Fruit fly (Drosophila melanogaster) whole organism, embryonic: ENCODE measurements around the gene CG32857.

Experiments
- Atf-2 ChIP-seq: fragments of 200-800 bp; sonication (Bioruptor generic); optimal IDR thresholded peaks from 2 replicates; lab custom pipeline; 2016; ENCODE audit warnings: missing biosample characterization, missing genetic modification characterization
- BEAF-32 ChIP-seq: fragments of 200-800 bp; sonication (Bioruptor generic); optimal IDR thresholded peaks from 3 replicates; lab custom pipeline; 2017; ENCODE audit warnings: missing biosample characterization, missing genetic modification characterization, mild to moderate bottlenecking, moderate library complexity, missing genetic modification reagents
- C15 ChIP-seq: fragments of 200-800 bp; sonication (Bioruptor generic); IDR thresholded peaks from 3 replicates; pipeline ENCODE4 v1.3.6; 2022; ENCODE audit warnings: missing biosample characterization, missing genetic modification characterization
- CG10267 ChIP-seq: fragments of 200-800 bp; sonication (Bioruptor generic); optimal IDR thresholded peaks from 2 replicates; lab custom pipeline; 2018; ENCODE audit warnings: missing biosample characterization, mild to moderate bottlenecking, missing genetic modification characterization, moderate library complexity
- CG10543 ChIP-seq: fragments of 200-800 bp; sonication (Bioruptor generic); optimal IDR thresholded peaks from 3 replicates; lab custom pipeline; 2017; ENCODE audit warnings: missing biosample characterization, mild to moderate bottlenecking, missing genetic modification characterization, moderate library complexity
- CG10565 ChIP-seq: fragments of 200-800 bp; sonication (Bioruptor generic); optimal IDR thresholded peaks from 3 replicates; lab custom pipeline; 2016; ENCODE audit warnings: missing biosample characterization, mild to moderate bottlenecking, missing genetic modification characterization
- CG10979 ChIP-seq: fragments of 200-800 bp; sonication (Bioruptor generic); optimal IDR thresholded peaks from 2 replicates; lab custom pipeline; 2018; ENCODE audit warnings: missing biosample characterization, mild to moderate bottlenecking, missing genetic modification characterization, moderate library complexity
- CG12299 ChIP-seq: fragments of 200-800 bp; sonication (Bioruptor generic); optimal IDR thresholded peaks from 2 replicates; lab custom pipeline; 2018; ENCODE audit warnings: missing biosample characterization, mild to moderate bottlenecking, missing genetic modification characterization
- CG13287 ChIP-seq: fragments of 200-800 bp; sonication (Bioruptor generic); IDR thresholded peaks from 2 replicates; pipeline ENCODE4 v1.3.6; 2022; ENCODE audit warnings: missing biosample characterization, missing genetic modification characterization; ENCODE audit not compliant: partially characterized antibody
- CG13775 ChIP-seq: fragments of 200-800 bp; sonication (Bioruptor generic); optimal IDR thresholded peaks from 3 replicates; lab custom pipeline; 2017; ENCODE audit warnings: missing biosample characterization, mild to moderate bottlenecking, missing genetic modification characterization
- CG15514 ChIP-seq: fragments of 200-800 bp; sonication (Bioruptor generic); optimal IDR thresholded peaks from 3 replicates; lab custom pipeline; 2017; ENCODE audit warnings: missing biosample characterization, missing genetic modification characterization, mild to moderate bottlenecking, moderate library complexity, missing genetic modification reagents
- CG16813 ChIP-seq: fragments of 200-800 bp; sonication (Bioruptor generic); IDR thresholded peaks from 3 replicates; pipeline ENCODE4 v1.3.6; 2022; ENCODE audit warnings: missing biosample characterization, missing genetic modification characterization; ENCODE audit not compliant: partially characterized antibody
- CG17359 ChIP-seq: fragments of 200-800 bp; sonication (Bioruptor generic); optimal IDR thresholded peaks from 3 replicates; lab custom pipeline; 2018; ENCODE audit warnings: missing biosample characterization, mild to moderate bottlenecking, missing genetic modification characterization, moderate library complexity
- CG17361 ChIP-seq: fragments of 200-800 bp; sonication (Bioruptor generic); IDR thresholded peaks from 3 replicates; pipeline ENCODE4 v1.3.6; 2022; ENCODE audit warnings: missing biosample characterization, missing genetic modification characterization
- CG18011 ChIP-seq: fragments of 200-800 bp; sonication (Bioruptor generic); optimal IDR thresholded peaks from 2 replicates; lab custom pipeline; 2017; ENCODE audit warnings: missing biosample characterization, missing genetic modification characterization, mild to moderate bottlenecking, moderate library complexity, missing genotype
- CG2199 ChIP-seq: fragments of 200-800 bp; sonication (Bioruptor generic); IDR thresholded peaks from 3 replicates; pipeline ENCODE4 v1.3.6; 2022; ENCODE audit warnings: missing biosample characterization, missing genetic modification characterization
- CG2889 ChIP-seq: fragments of 200-800 bp; sonication (Bioruptor generic); IDR thresholded peaks from 3 replicates; pipeline ENCODE4 v1.3.6; 2022; ENCODE audit warnings: missing biosample characterization, missing genetic modification characterization
- CG31388 ChIP-seq: fragments of 200-800 bp; sonication (Bioruptor generic); optimal IDR thresholded peaks from 2 replicates; lab custom pipeline; 2016; ENCODE audit warnings: missing biosample characterization, missing genetic modification characterization
- CG3726 ChIP-seq: fragments of 200-800 bp; sonication (Bioruptor generic); IDR thresholded peaks from 3 replicates; pipeline ENCODE4, ENCODE4 v1.3.6; 2022; ENCODE audit warnings: missing biosample characterization, missing genetic modification characterization
- CG6654 ChIP-seq: fragments of 200-800 bp; sonication (Bioruptor generic); optimal IDR thresholded peaks from 2 replicates; lab custom pipeline; 2017; ENCODE audit warnings: missing biosample characterization, mild to moderate bottlenecking, missing genetic modification characterization
- CG9797 ChIP-seq: fragments of 200-800 bp; sonication (Bioruptor generic); optimal IDR thresholded peaks from 3 replicates; lab custom pipeline; 2018; ENCODE audit warnings: missing biosample characterization, mild to moderate bottlenecking, missing genetic modification characterization
- CG9817 ChIP-seq: fragments of 200-800 bp; sonication (Bioruptor generic); optimal IDR thresholded peaks from 2 replicates; lab custom pipeline; 2018; ENCODE audit warnings: missing biosample characterization, mild to moderate bottlenecking, missing genetic modification characterization, moderate library complexity
- CG9876 ChIP-seq: fragments of 200-800 bp; sonication (Bioruptor generic); optimal IDR thresholded peaks from 2 replicates; lab custom pipeline; 2016; ENCODE audit warnings: missing biosample characterization, missing genetic modification characterization
- CrebB ChIP-seq: fragments of 200-800 bp; sonication (Bioruptor generic); optimal IDR thresholded peaks from 3 replicates; lab custom pipeline; 2018; ENCODE audit warnings: missing biosample characterization, mild to moderate bottlenecking, missing genetic modification characterization
- D19B ChIP-seq: fragments of 200-800 bp; sonication (Bioruptor generic); optimal IDR thresholded peaks from 2 replicates; lab custom pipeline; 2017; ENCODE audit warnings: missing biosample characterization, mild to moderate bottlenecking, missing genetic modification characterization
- Dref ChIP-seq: fragments of 200-800 bp; sonication (Bioruptor generic); IDR thresholded peaks from 2 replicates; pipeline ENCODE4 v1.3.6; 2022; ENCODE audit warnings: missing biosample characterization, missing genetic modification characterization
- E2f2 ChIP-seq: fragments of 200-800 bp; sonication (Bioruptor generic); IDR thresholded peaks from 2 replicates; pipeline ENCODE4 v1.3.6; 2022; ENCODE audit warnings: missing biosample characterization, missing genetic modification characterization
- Ets65A ChIP-seq: fragments of 200-800 bp; sonication (Bioruptor generic); peaks from one replicate; lab custom pipeline; 2016; ENCODE audit warnings: missing biosample characterization, missing genetic modification characterization
- Fer1 ChIP-seq: fragments of 200-800 bp; sonication (Bioruptor generic); optimal IDR thresholded peaks from 2 replicates; lab custom pipeline; 2017; ENCODE audit warnings: missing biosample characterization, mild to moderate bottlenecking, missing genetic modification characterization
- HLH54F ChIP-seq: fragments of 200-800 bp; sonication (Bioruptor generic); optimal IDR thresholded peaks from 3 replicates; lab custom pipeline; 2016; ENCODE audit warnings: missing biosample characterization, missing genetic modification characterization
- Pdp1 ChIP-seq, 2 experiments: fragments of 200-800 bp; sonication (Bioruptor generic); optimal IDR thresholded peaks; 3 replicates each; lab custom pipeline; 2016; ENCODE audit warnings: missing biosample characterization in 2 of 2, missing genetic modification characterization in 2 of 2, mild to moderate bottlenecking in 1 of 2, moderate library complexity in 1 of 2
- Scr ChIP-seq: fragments of 200-800 bp; sonication (Bioruptor generic); IDR thresholded peaks from 2 replicates; pipeline ENCODE4 v1.3.6; 2022; ENCODE audit warnings: missing biosample characterization, missing genetic modification characterization; ENCODE audit not compliant: partially characterized antibody
- Six4 ChIP-seq: fragments of 200-800 bp; sonication (Bioruptor generic); optimal IDR thresholded peaks from 2 replicates; lab custom pipeline; 2016; ENCODE audit warnings: missing biosample characterization, missing genetic modification characterization
- Sox102F ChIP-seq: fragments of 200-800 bp; sonication (Bioruptor generic); optimal IDR thresholded peaks from 2 replicates; lab custom pipeline; 2018; ENCODE audit warnings: missing biosample characterization, mild to moderate bottlenecking, missing genetic modification characterization, moderate library complexity
- Spps ChIP-seq: fragments of 200-800 bp; sonication (Bioruptor generic); optimal IDR thresholded peaks from 2 replicates; lab custom pipeline; 2018; ENCODE audit warnings: missing biosample characterization, mild to moderate bottlenecking, missing genetic modification characterization
- bbx ChIP-seq: fragments of 200-800 bp; sonication (Bioruptor generic); IDR thresholded peaks from 2 replicates; pipeline ENCODE4 v1.3.6; 2022; ENCODE audit warnings: missing biosample characterization, missing genetic modification characterization; ENCODE audit not compliant: partially characterized antibody
- bowl ChIP-seq: fragments of 200-800 bp; sonication (Bioruptor generic); IDR thresholded peaks from 2 replicates; pipeline ENCODE4 v1.3.6; 2022; ENCODE audit warnings: missing biosample characterization, missing genetic modification characterization
- cato ChIP-seq: fragments of 200-800 bp; sonication (Bioruptor generic); optimal IDR thresholded peaks from 2 replicates; lab custom pipeline; 2016; ENCODE audit warnings: missing biosample characterization, missing genetic modification characterization, borderline replicate concordance
- croc ChIP-seq: fragments of 200-800 bp; sonication (Bioruptor generic); conservative IDR thresholded peaks from 3 replicates; pipeline ENCODE4 v1.3.6; 2022; ENCODE audit warnings: missing biosample characterization, missing genetic modification characterization
- dan ChIP-seq: fragments of 200-800 bp; sonication (Bioruptor generic); IDR thresholded peaks from 2 replicates; pipeline ENCODE4 v1.3.6; 2022; ENCODE audit warnings: missing biosample characterization, missing genetic modification characterization
- ewg ChIP-seq: fragments of 200-800 bp; sonication (Bioruptor generic); optimal IDR thresholded peaks from 3 replicates; lab custom pipeline; 2017; ENCODE audit warnings: mild to moderate bottlenecking, missing biosample characterization, missing genetic modification reagents, missing genetic modification characterization
- her ChIP-seq: fragments of 200-800 bp; sonication (Bioruptor generic); optimal IDR thresholded peaks from 2 replicates; lab custom pipeline; 2016; ENCODE audit warnings: missing biosample characterization, missing genetic modification characterization
- kah ChIP-seq: fragments of 200-800 bp; sonication (Bioruptor generic); optimal IDR thresholded peaks from 2 replicates; lab custom pipeline; 2018; ENCODE audit warnings: missing biosample characterization, mild to moderate bottlenecking, missing genetic modification characterization
- ken ChIP-seq: fragments of 200-800 bp; sonication (Bioruptor generic); IDR thresholded peaks from 3 replicates; pipeline ENCODE4 v1.3.6; 2022; ENCODE audit warnings: missing biosample characterization, missing genetic modification characterization
- mld ChIP-seq: fragments of 200-800 bp; sonication (Bioruptor generic); IDR thresholded peaks from 3 replicates; pipeline ENCODE4 v1.3.6; 2022; ENCODE audit warnings: missing biosample characterization, missing genetic modification characterization; ENCODE audit not compliant: partially characterized antibody
- pfk ChIP-seq: fragments of 200-800 bp; sonication (Bioruptor generic); optimal IDR thresholded peaks from 2 replicates; lab custom pipeline; 2018; ENCODE audit warnings: missing biosample characterization, mild to moderate bottlenecking, missing genetic modification characterization, moderate library complexity
- pita ChIP-seq: fragments of 200-800 bp; sonication (Bioruptor generic); optimal IDR thresholded peaks from 2 replicates; lab custom pipeline; 2017; ENCODE audit warnings: missing biosample characterization, mild to moderate bottlenecking, missing genetic modification characterization
- psq ChIP-seq: fragments of 200-800 bp; sonication (Bioruptor generic); optimal IDR thresholded peaks from 2 replicates; lab custom pipeline; 2017; ENCODE audit warnings: missing biosample characterization, missing genetic modification characterization
- tap ChIP-seq: fragments of 200-800 bp; optimal IDR thresholded peaks from 3 replicates; lab custom pipeline; 2019; ENCODE audit warnings: missing biosample characterization, mild to moderate bottlenecking, missing genetic modification characterization, moderate library complexity
- tna ChIP-seq: fragments of 200-800 bp; sonication (Bioruptor generic); IDR thresholded peaks from 2 replicates; pipeline ENCODE4 v1.3.6; 2022; ENCODE audit warnings: missing biosample characterization, missing genetic modification characterization; ENCODE audit not compliant: partially characterized antibody

CG32857 gene

dm6 chrX:21605514-21605913 is 11.9 kb downstream of the CG32857 start (continued):
- TF ChIP-seq CG10979 (tag; lab: Kevin White, UChicago) = no peak
- TF ChIP-seq CG9876 = no peak
- TF ChIP-seq Pdp1 (GFP tag; optimal IDR thresholded peaks at IDR 0.05; lab: Kevin White, UChicago) = peak in 1 of 2 experiments; percentile 96
- 0 out of 2 replicates have a peak, but pooled peaks have one; percentile 20 for TF ChIP-seq E2f2 (GFP tag; lab: Robert Waterston, UW)
- TF ChIP-seq CrebB (tag; lab: Kevin White, UChicago) = no peak
- TF ChIP-seq CG13287 (GFP tag; lab: Robert Waterston, UW) = peak; percentile 38; the same call in 1 of the 2 replicates
- TF ChIP-seq CG10267 (tag; lab: Kevin White, UChicago) = no peak
- no peak for TF ChIP-seq ken (GFP tag; lab: Robert Waterston, UW)
- TF ChIP-seq bowl (GFP tag; lab: Robert Waterston, UW) = no peak
- TF ChIP-seq tna (GFP tag; lab: Robert Waterston, UW) = peak; percentile 61
- no peak for TF ChIP-seq Sox102F (GFP tag; lab: Kevin White, UChicago)
- peak; percentile 9 for TF ChIP-seq CG15514 (GFP tag; lab: Kevin White, UChicago)
- TF ChIP-seq CG9797 = no peak
- TF ChIP-seq pita = peak; percentile 60
- no peak for TF ChIP-seq kah (GFP tag; lab: Kevin White, UChicago)
- no peak for TF ChIP-seq cato (GFP tag; lab: Kevin White, UChicago)
- 0 out of 3 replicates have a peak, but pooled peaks have one; percentile 14 for TF ChIP-seq CG17361 (GFP tag; lab: Robert Waterston, UW)
- no peak for TF ChIP-seq CG12299
- no peak for TF ChIP-seq CG10543 (GFP tag; lab: Kevin White, UChicago)
- 0 out of 2 replicates have a peak, but pooled peaks have one; percentile 16 for TF ChIP-seq Scr (GFP tag; lab: Robert Waterston, UW)
- TF ChIP-seq CG10565 (GFP tag; lab: Kevin White, UChicago) = no peak
- no peak for TF ChIP-seq psq (GFP tag; lab: Kevin White, UChicago)
- TF ChIP-seq CG9817 (tag; lab: Kevin White, UChicago) = no peak
- TF ChIP-seq CG17359 = no peak
- TF ChIP-seq CG3726 (GFP tag; lab: Robert Waterston, UW) = no peak
- TF ChIP-seq CG13775 = no peak
- TF ChIP-seq CG2889 (GFP tag; lab: Robert Waterston, UW) = no peak
- 0 out of 3 replicates have a peak, but pooled peaks have one; percentile 10 for TF ChIP-seq CG2199 (GFP tag; lab: Robert Waterston, UW)
- no peak for TF ChIP-seq her (GFP tag; lab: Kevin White, UChicago)
- TF ChIP-seq BEAF-32 (GFP tag; lab: Kevin White, UChicago) = peak; percentile 4
- peak; percentile 47 for TF ChIP-seq Dref (GFP tag; lab: Robert Waterston, UW)
- no peak for TF ChIP-seq pfk (GFP tag; lab: Kevin White, UChicago)
- TF ChIP-seq tap (tag; lab: Kevin White, UChicago) = no peak
- no peak for TF ChIP-seq HLH54F (GFP tag; lab: Kevin White, UChicago)
- 0 out of 3 replicates have a peak, but pooled peaks have one; percentile 38 for TF ChIP-seq mld (GFP tag; lab: Robert Waterston, UW)
- no peak for TF ChIP-seq Atf-2 (GFP tag; lab: Kevin White, UChicago)
- TF ChIP-seq croc (GFP tag; lab: Robert Waterston, UW) = no peak
- peak; percentile 22 for TF ChIP-seq D19B (GFP tag; lab: Kevin White, UChicago)
- no peak for TF ChIP-seq Ets65A (GFP tag; lab: Kevin White, UChicago)
- TF ChIP-seq Spps = no peak
- TF ChIP-seq CG16813 (GFP tag; lab: Robert Waterston, UW) = peak; percentile 53; the same call in 2 of the 3 replicates
- TF ChIP-seq Six4 = no peak
- no peak for TF ChIP-seq CG18011 (GFP tag; lab: Kevin White, UChicago)
- TF ChIP-seq CG6654 (GFP tag; lab: Kevin White, UChicago) = no peak
- no peak for TF ChIP-seq C15 (GFP tag; lab: Robert Waterston, UW)
- TF ChIP-seq dan (GFP tag; lab: Robert Waterston, UW) = no peak
- TF ChIP-seq ewg (GFP tag; lab: Kevin White, UChicago) = no peak
- TF ChIP-seq bbx (GFP tag; lab: Robert Waterston, UW) = peak; percentile 36; the same call in 1 of the 2 replicates
- TF ChIP-seq CG31388 (GFP tag; lab: Kevin White, UChicago) = no peak
- no peak for TF ChIP-seq Fer1 (GFP tag; lab: Kevin White, UChicago)
